Fruit fly (Drosophila melanogaster): ENCODE data around the gene ND-B8.

dm6 chr2L:4414059-4414458 is 40.4 kb upstream of the ND-B8 start:
- TF ChIP-seq btn (GFP tag; optimal IDR thresholded peaks at IDR 0.05) (no peak), CG1603 (tag; optimal IDR thresholded peaks at IDR 0.05) (no peak), ap (GFP tag; IDR thresholded peaks at IDR 0.05) (no peak)
